Worm (Caenorhabditis elegans) whole organism, L1 larva: Measurements from ENCODE around the gene C50E3.13.

Source experiments
- C16A3.4 ChIP-seq: fragments of 150-350 bp; optimal IDR thresholded peaks from 2 replicates; lab custom pipeline; 2014; ENCODE audit warnings: missing biosample characterization, missing genetic modification characterization
- C34B4.2 ChIP-seq: sonication (generic microtip); optimal IDR thresholded peaks from 2 replicates; lab custom pipeline; 2017; ENCODE audit warnings: mild to moderate bottlenecking, missing genetic modification characterization, missing compliant biosample characterization
- ama-1 ChIP-seq: fragments of 150-350 bp; optimal IDR thresholded peaks from 2 replicates; lab custom pipeline; 2014
- egl-27 ChIP-seq, 2 experiments: fragments of 150-350 bp in 1 of 2; sonication (generic microtip); optimal IDR thresholded peaks; 3 replicates each; lab custom pipeline; 2017 to 2018; ENCODE audit warnings: missing biosample characterization in 2 of 2, missing genetic modification characterization in 2 of 2, missing genetic modification reagents in 2 of 2
- fkh-10 ChIP-seq: sonication (generic microtip); optimal IDR thresholded peaks from 2 replicates; lab custom pipeline; 2017; ENCODE audit warnings: missing biosample characterization, missing genetic modification reagents, missing genetic modification characterization
- nhr-12 ChIP-seq: sonication (generic microtip); optimal IDR thresholded peaks from 2 replicates; lab custom pipeline; 2017; ENCODE audit warnings: missing biosample characterization, missing genetic modification characterization
- nhr-90 ChIP-seq: sonication (generic microtip); optimal IDR thresholded peaks from 2 replicates; lab custom pipeline; 2016; ENCODE audit warnings: mild to moderate bottlenecking, missing genetic modification characterization, missing compliant biosample characterization; ENCODE audit not compliant: poor library complexity
- unc-130 ChIP-seq: fragments of 150-350 bp; optimal IDR thresholded peaks from 2 replicates; lab custom pipeline; 2017; ENCODE audit warnings: missing biosample characterization, missing genetic modification characterization, inconsistent platforms
- unc-62 ChIP-seq: fragments of 150-350 bp; optimal IDR thresholded peaks from 2 replicates; lab custom pipeline; 2014; ENCODE audit warnings: missing biosample characterization, missing genetic modification reagents, missing genetic modification characterization
- unc-86 ChIP-seq: sonication (generic microtip); optimal IDR thresholded peaks from 2 replicates; lab custom pipeline; 2016; ENCODE audit warnings: missing genetic modification characterization, missing compliant biosample characterization

DNA sequence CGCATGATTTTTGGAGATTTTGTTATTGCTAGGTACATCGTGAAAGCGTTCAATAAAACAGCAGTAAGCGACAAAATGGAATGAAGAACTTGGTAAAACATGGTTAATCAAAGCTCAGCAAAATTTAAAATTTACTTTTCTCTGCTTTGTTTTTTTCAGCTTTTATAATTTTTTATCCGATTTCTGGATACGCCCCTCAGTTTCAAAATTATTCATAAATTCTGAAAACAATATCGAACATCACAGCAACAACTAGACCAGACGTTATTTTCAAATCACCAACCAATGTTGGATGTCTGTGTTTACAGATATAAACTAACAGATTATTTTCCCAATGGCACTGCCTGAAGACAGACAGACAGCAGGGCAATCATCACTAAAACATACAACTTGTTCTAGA is 10.6 kb upstream of the C50E3.13 start, which contains the start of gene srd-31:
- TF ChIP-seq egl-27 (tag; optimal IDR thresholded peaks at IDR 0.05; lab: Kevin White, UChicago) (no peak), ama-1 (lab: Kevin White, UChicago) (no peak), unc-62 (no peak), nhr-12 (tag; lab: Kevin White, UChicago) (no peak), unc-130 (tag; lab: Kevin White, UChicago) (no peak), C16A3.4 (tag; lab: Kevin White, UChicago) (no peak), nhr-90 (tag; lab: Kevin White, UChicago) (no peak), unc-86 (no peak), fkh-10 (GFP tag; lab: Kevin White, UChicago) (no peak), C34B4.2 (tag; lab: Kevin White, UChicago) (no peak)
